Fruit fly (Drosophila melanogaster) S2 (cell line): ENCODE measurements around the gene alpha-Man-IIa.

Experiments
- CG8478 ChIP-seq: fragments of >200 bp; optimal IDR thresholded peaks from 2 replicates; lab custom pipeline; 2018
- CTCF ChIP-seq, 2 experiments: fragments of >200 bp; optimal IDR thresholded peaks; 2 replicates each; lab custom pipeline; 2018

The alpha-Man-IIa gene

DNA sequence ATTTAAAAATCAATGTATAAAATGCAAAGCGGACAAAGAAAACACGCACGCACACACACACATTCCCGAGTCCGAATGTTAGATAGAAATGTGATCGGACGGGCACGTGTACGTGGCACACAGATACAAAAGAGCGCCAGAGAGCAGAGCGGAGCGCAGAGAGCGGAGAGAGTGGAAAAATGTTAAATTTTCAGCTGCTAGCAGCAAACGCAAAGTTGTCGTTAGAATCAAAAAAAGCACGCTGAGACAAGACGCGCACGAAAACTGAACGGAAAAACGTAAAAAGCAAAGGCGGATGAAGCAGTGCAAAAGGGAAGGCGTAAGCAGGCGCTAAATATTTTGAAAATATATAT is 6.9 kb downstream of the alpha-Man-IIa start:
- TF ChIP-seq CG8478 (lab: Kevin White, UChicago) = no peak
- no peak for TF ChIP-seq CTCF (optimal IDR thresholded peaks at IDR 0.05; lab: Kevin White, UChicago)

DNA sequence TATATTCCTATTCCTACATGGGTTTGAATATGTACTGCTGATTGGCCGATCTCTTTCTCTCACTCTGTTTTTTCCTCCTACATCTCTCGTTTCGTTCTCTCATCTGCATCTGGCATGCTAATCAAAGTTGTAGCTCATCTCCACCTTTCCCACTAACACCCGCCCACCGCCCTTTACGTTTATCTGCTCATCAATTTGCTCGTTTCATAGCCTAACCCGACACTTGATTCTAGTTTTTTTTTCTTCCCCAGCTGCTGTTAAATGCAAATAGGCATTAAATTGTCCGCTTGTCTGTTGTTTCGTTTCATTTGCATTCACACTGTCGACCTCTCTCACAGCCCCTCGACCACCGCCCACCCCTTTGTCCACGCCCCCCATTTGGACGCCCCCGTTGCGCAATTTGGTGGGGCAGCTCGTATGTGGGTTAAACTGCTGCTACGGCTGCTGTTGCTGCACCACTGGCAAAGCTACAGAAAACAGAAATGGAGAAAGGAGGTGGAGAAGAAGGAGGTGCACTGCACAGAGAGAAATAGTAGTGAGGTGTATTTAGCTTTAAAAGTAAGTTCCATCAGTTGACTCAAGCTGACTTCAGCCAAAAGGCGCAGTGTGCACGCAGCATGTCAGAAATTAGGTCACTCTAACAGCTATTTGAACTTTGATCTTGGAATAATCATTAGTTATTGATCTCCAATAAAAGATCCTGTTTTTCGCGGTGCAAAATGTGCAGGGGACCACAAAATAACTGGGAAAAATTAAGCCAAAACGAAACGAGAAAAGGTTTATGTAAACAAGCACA is 8.3 kb downstream of the alpha-Man-IIa start:
- TF ChIP-seq CTCF (optimal IDR thresholded peaks at IDR 0.05; lab: Kevin White, UChicago) (no peak), CG8478 (lab: Kevin White, UChicago) (no peak)

DNA sequence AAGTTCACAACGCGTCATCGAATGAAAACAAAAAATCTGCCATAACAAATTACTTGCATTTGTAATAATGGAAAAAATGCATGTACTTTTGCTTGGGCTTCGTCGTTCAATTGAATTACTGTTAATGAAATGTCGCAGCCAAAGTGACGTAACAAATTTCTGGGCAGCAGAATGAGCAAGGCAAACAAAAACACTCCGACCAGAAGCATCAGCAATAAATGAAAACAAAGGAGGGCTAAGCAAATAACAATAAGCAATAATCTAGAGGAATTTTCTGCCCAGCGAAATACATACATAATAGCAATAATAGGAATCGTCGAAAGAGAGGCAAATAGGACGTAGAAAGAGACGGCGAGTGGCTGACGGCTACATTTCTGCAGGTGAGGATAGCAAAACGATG is 10.0 kb downstream of the alpha-Man-IIa start:
- TF ChIP-seq CTCF (optimal IDR thresholded peaks at IDR 0.05; lab: Kevin White, UChicago) = no peak
- TF ChIP-seq CG8478 (lab: Kevin White, UChicago) = no peak

DNA sequence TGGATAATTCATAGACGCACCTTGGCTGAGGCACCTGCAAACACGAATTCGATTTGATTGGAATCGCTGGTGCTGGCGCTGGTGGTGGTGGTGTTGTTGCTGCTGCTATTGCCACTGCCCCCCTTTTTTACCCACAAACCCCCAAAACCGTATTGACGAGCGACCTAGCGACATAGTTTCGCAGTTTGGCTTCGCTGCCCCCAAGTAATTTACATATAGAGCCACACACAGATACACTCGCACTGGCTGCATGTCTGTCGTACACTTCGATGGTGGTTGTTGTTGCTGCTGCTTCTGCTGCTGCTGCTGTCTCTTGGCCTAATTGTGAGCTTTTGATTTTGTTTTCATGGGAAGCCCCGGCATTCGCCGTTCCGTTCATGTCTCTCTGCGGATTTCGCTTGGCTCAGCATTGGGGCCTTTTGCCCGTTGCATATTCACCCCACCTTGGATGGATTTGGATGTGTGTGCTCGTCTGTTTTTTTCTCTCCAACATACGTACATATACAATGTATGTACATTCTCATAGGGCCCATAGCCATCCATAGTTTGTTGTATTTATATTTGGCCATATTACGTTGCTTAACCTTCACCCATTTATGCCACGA is 11.8 kb downstream of the alpha-Man-IIa start:
- TF ChIP-seq CTCF (optimal IDR thresholded peaks at IDR 0.05; lab: Kevin White, UChicago) = no peak
- TF ChIP-seq CG8478 (lab: Kevin White, UChicago) = no peak

DNA sequence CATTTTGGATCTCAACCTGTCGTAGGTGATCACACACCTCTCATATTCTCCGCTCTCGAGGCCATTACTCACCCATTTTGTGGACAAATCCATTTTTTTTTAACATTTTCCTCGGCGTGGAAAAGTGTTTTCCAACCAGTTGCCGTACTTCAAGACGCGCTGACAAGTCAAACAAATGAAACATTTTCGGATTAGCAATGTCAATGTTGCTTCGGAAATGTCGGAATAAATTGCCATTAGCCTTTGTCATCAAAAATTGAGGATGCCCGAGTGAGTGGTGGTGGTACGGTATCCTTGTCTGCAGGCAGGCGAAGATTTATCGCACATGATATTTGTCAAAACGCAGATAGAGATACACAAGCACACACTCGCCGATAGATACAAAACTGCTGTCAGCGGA is 15.0 kb downstream of the alpha-Man-IIa start:
- no peak for TF ChIP-seq CTCF (optimal IDR thresholded peaks at IDR 0.05; lab: Kevin White, UChicago)
- no peak for TF ChIP-seq CG8478 (lab: Kevin White, UChicago)

DNA sequence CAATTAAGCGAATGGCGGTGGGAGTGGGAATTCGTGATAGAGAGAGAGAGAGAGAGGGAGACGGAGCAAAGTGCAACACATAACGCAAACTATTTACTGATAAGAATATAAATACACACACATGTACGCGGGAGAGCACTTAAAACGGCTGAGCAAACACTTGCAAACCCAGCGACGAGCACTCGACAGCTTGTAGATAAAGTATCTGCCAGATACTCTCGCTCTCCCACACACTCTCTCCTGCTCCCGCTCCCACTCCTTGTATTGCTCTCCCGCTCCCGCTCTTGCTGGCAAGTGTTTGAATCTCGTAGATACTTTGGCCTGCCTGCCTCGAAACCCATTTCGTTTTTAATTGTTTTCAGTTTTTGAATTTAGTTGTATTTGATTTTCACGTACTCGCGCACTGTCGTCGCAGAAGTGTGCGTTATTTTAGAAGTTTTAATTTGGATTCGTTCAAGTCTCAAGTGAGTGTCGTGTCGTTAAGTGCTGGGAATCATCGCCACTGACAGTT is 15.9 kb downstream of the alpha-Man-IIa start:
- TF ChIP-seq CTCF (optimal IDR thresholded peaks at IDR 0.05; lab: Kevin White, UChicago) (no peak), CG8478 (lab: Kevin White, UChicago) (no peak)

DNA sequence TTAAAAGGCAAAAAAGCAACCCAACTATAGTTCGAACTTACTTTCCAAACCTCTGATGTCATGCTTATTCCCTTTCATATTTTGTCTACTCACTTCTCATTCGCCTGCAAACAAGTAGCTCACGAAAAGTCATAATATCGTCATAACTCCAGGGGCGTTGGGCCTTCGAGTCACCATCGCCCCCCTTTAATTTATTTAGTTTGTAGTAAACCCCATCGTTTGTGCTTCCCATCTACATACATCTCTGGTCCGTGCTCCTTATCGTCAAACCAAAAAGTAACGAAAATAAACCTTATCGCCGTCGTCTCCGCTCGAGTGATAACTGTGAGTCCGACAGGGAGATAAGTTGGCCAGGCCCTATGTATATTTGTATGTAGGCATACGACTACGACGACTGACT is 16.6 kb downstream of the alpha-Man-IIa start:
- TF ChIP-seq CG8478 (lab: Kevin White, UChicago) (no peak), CTCF (optimal IDR thresholded peaks at IDR 0.05; lab: Kevin White, UChicago) (no peak)

DNA sequence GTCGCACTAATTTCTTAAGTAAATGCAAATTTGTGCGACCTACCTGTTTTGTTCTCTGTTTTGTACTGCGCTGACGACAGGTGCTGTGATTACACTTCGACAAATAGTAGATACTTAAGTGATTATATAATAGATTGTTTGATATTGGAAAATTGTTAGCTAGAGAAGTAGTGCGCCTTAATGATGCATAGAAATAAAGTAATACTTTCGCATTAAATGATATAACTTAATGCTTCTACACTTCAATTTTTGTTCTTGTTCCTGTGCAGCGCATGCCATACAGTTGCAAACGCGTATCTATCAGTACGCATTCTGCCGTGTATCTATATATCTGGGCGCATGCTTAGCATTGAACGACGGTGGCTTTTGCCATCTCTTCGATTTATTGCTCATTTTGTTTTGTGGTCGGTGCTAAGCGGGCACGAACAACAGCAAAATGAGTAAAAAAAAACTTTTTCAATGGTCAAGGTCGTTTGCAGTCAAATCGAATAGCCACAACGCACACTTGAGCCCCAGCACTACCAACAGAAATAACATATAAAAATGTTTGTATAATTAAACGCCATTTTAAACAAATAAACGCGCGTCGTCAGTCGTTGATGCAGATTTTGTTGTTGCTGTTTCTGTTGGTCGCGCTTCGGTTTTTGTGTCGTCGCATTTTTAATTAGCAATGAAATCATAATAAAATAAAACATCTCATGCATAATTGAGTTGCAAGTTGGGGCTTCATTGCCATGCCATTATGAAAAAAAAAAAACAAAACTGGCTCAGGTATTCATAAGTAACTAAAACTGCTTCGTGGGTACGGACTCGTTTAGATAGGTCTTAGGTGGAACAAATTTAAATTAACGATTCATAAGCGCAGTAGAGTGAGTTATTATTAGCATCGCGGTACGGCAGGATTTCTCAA is 18.3 kb downstream of the alpha-Man-IIa start:
- TF ChIP-seq CTCF (optimal IDR thresholded peaks at IDR 0.05; lab: Kevin White, UChicago) (no peak), CG8478 (lab: Kevin White, UChicago) (no peak)

DNA sequence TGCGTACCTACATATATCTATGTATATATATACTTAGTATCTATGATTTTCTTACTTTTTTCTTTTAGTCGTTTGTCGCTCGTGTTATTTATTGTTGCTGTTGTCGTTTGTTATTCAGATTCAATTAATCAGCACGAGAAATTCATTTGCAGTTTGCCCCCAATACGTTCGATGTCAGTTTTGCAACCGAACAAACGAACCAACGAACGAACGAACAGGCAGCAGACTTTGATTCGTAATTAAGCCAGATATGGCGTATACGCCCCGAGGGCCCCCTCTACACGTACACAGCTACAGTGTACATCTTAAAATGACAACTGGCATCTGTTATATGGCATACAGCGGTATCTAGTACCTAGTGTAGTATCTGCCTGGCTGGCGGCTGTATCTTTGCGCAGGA is 20.9 kb downstream of the alpha-Man-IIa start:
- no peak for TF ChIP-seq CTCF (optimal IDR thresholded peaks at IDR 0.05; lab: Kevin White, UChicago)
- no peak for TF ChIP-seq CG8478 (lab: Kevin White, UChicago)

DNA sequence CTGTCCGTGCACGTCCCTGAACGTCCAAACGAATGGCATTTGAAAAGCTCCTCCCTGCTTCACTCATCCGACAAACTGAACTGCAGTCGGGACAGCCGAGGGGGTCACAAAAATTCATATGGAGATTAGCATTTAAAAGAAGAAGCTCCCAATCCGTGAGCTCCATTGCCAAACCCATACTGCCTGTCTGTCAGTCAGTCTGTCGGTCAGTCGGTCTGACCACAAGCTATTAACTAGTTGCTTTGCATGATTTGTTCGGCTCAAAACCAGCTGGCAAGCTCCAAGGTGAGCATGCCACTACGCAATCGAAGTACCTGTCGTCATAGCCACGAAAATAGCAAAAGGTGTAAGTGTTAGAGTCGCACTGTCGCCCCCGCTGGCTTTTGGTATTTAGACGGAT is 21.4 kb downstream of the alpha-Man-IIa start:
- no peak for TF ChIP-seq CTCF (optimal IDR thresholded peaks at IDR 0.05; lab: Kevin White, UChicago)
- no peak for TF ChIP-seq CG8478 (lab: Kevin White, UChicago)

DNA sequence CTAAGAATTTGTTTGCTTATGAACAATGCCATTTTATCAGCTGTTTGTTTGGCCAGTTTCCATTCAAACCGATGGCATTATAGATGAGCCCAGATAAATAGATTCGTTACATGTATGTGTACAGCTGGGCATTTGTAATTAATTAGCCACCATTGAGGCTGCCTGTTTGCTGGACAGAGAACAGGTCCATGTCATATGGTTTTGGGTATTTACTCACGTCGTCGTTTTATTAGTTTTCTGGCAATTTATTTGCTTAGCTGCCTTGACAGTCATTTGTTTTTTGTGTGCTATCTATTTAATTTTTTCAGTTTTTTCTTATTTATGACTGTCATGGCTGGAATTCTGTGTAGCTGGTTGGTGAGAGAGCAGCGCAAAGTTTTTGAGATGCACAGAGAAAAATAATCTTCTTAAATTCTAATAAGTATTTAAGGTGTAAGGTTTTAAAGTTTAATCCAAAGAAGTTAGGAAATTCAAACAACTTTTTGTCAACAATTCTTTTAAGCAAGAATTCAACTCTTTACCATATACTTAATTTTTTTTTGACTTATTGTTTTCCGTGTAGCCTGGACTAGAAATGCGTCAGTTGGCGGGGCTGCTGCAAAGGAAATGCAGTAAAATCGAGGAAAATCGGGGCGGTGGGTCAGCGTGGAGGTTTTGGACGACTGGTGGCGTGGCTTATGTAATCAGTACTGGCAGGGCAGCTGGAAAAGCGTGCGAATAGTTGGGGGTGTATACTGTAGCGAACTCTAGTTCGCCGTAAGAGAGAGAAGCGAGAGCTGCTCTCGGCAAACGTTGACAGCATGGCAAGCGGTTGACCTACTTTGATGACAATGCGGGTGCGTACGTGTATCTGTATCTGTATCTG is 22.4 kb downstream of the alpha-Man-IIa start:
- TF ChIP-seq CG8478 (lab: Kevin White, UChicago) = no peak
- no peak for TF ChIP-seq CTCF (optimal IDR thresholded peaks at IDR 0.05; lab: Kevin White, UChicago)

DNA sequence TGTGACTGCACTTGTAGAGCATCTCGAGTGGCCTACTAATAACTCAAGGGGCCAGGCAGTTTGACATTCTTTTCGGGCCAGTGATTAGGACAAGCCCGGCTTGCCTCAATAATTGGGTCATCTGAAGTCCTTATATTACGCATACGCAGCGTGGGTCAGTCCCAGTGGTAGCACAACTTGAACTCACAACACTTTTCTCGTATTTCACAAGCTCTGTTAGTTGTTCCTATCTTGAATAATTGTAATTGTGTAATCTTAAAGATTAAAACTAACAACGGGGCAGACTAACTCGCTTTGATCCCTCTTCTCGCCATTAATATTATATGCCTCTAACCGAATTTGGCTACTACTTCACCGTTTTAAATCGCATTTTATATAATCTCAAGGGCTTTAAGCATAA is 23.6 kb downstream of the alpha-Man-IIa start:
- no peak for TF ChIP-seq CG8478 (lab: Kevin White, UChicago)
- TF ChIP-seq CTCF (optimal IDR thresholded peaks at IDR 0.05; lab: Kevin White, UChicago) = no peak

DNA sequence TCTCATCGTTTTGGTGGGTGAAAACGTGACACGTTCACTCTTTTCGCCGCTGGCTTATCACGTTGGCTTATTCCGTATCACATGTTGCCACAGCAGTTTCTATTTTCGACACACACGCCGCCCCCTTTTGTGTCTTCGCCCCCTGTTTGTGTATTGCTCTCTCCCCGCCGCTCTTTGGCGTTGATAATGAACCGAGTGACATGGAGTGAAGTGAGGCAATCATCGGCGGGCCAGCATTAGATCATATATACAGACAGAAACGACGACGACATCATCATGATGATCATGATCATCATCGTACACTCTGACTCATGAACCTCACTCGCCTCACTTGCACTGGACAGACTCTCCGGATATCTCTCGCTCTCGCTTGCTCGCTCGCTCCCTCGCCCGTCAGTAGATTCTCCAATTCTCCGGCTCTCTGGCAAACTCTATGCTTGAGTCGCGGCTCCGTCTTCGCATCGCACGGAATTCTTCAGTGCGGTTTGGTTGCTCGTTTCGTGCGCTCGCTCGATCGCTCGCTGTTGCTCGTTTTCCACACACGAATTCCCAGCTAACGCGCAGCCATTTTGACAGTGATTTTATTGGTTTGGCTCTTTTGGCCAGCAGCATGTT is 24.1 kb downstream of the alpha-Man-IIa start:
- TF ChIP-seq CG8478 (lab: Kevin White, UChicago) (no peak), CTCF (optimal IDR thresholded peaks at IDR 0.05; lab: Kevin White, UChicago) (no peak)
